Fruit fly (Drosophila melanogaster) whole organism, pupa: ENCODE data around the gene nxf4.

Experiments used
- CG10348 ChIP-seq: fragments of 200-800 bp; sonication (Bioruptor generic); IDR thresholded peaks from 2 replicates; pipeline ENCODE4 v1.3.6; 2022; ENCODE audit warnings: missing biosample characterization, missing genetic modification characterization
- CG12605 ChIP-seq: fragments of 200-800 bp; sonication (Bioruptor generic); IDR thresholded peaks from 2 replicates; pipeline ENCODE4 v1.3.6; 2022; ENCODE audit warnings: missing biosample characterization, missing genetic modification characterization
- CG13204 ChIP-seq: fragments of 200-800 bp; sonication (Bioruptor generic); optimal IDR thresholded peaks from 2 replicates; lab custom pipeline; 2018; ENCODE audit warnings: missing biosample characterization, mild to moderate bottlenecking, missing genetic modification characterization, moderate library complexity
- CG14655 ChIP-seq: fragments of 200-800 bp; sonication (Bioruptor generic); optimal IDR thresholded peaks from 3 replicates; lab custom pipeline; 2017; ENCODE audit warnings: mild to moderate bottlenecking, missing biosample characterization, missing genetic modification reagents, missing genetic modification characterization
- CG15710 ChIP-seq: fragments of 200-800 bp; sonication (Bioruptor generic); optimal IDR thresholded peaks from 2 replicates; lab custom pipeline; 2018; ENCODE audit warnings: missing biosample characterization, mild to moderate bottlenecking, missing genetic modification characterization, moderate library complexity
- CG17806 ChIP-seq: fragments of 200-800 bp; sonication (Bioruptor generic); optimal IDR thresholded peaks from 2 replicates; lab custom pipeline; 2018; ENCODE audit warnings: missing biosample characterization, mild to moderate bottlenecking, missing genetic modification characterization, moderate library complexity
- CG32121 ChIP-seq: fragments of 200-800 bp; sonication (Bioruptor generic); IDR thresholded peaks from 2 replicates; pipeline ENCODE4 v1.3.6; 2022; ENCODE audit warnings: missing biosample characterization, missing genetic modification characterization
- CG34367 ChIP-seq: fragments of 200-800 bp; sonication (Bioruptor generic); optimal IDR thresholded peaks from 2 replicates; lab custom pipeline; 2018; ENCODE audit warnings: missing biosample characterization, mild to moderate bottlenecking, missing genetic modification characterization
- CG4496 ChIP-seq: fragments of 200-800 bp; sonication (Bioruptor generic); IDR thresholded peaks from 3 replicates; pipeline ENCODE4 v1.3.6; 2022; ENCODE audit warnings: missing biosample characterization, missing genetic modification characterization
- CG8159 ChIP-seq: fragments of 200-800 bp; sonication (Bioruptor generic); optimal IDR thresholded peaks from 3 replicates; lab custom pipeline; 2018; ENCODE audit warnings: missing biosample characterization, mild to moderate bottlenecking, missing genetic modification characterization, moderate library complexity
- CG8301 ChIP-seq: fragments of 200-800 bp; sonication (Bioruptor generic); optimal IDR thresholded peaks from 2 replicates; lab custom pipeline; 2018; ENCODE audit warnings: missing biosample characterization, mild to moderate bottlenecking, missing genetic modification characterization
- CG9948 ChIP-seq: fragments of 200-800 bp; sonication (Bioruptor generic); optimal IDR thresholded peaks from 2 replicates; lab custom pipeline; 2018; ENCODE audit warnings: missing biosample characterization, mild to moderate bottlenecking, missing genetic modification characterization, moderate library complexity
- D1 ChIP-seq: fragments of 200-800 bp; sonication (Bioruptor generic); optimal IDR thresholded peaks from 2 replicates; lab custom pipeline; 2018; ENCODE audit warnings: missing biosample characterization, mild to moderate bottlenecking, missing genetic modification characterization, moderate library complexity
- EcR ChIP-seq: fragments of 200-800 bp; sonication (Bioruptor generic); optimal IDR thresholded peaks from 3 replicates; lab custom pipeline; 2019; ENCODE audit warnings: missing biosample characterization, missing genetic modification characterization, mild to moderate bottlenecking, moderate library complexity, missing genetic modification reagents
- Ets98B ChIP-seq: fragments of 200-800 bp; sonication (Bioruptor generic); IDR thresholded peaks from 2 replicates; pipeline ENCODE4 v1.3.6; 2022; ENCODE audit warnings: missing biosample characterization, missing genetic modification characterization
- Pif1A ChIP-seq: fragments of 200-800 bp; sonication (Bioruptor generic); optimal IDR thresholded peaks from 3 replicates; lab custom pipeline; 2016; ENCODE audit warnings: missing biosample characterization, missing genetic modification characterization
- Pif1B ChIP-seq: fragments of 200-800 bp; sonication (Bioruptor generic); optimal IDR thresholded peaks from 3 replicates; lab custom pipeline; 2016; ENCODE audit warnings: missing biosample characterization, missing genetic modification characterization
- Snoo ChIP-seq: fragments of 200-800 bp; sonication (Bioruptor generic); optimal IDR thresholded peaks from 3 replicates; lab custom pipeline; 2017; ENCODE audit warnings: missing biosample characterization, mild to moderate bottlenecking, missing genetic modification characterization, inconsistent platforms
- fd96Ca ChIP-seq: fragments of 200-800 bp; sonication (Bioruptor generic); IDR thresholded peaks from 3 replicates; pipeline ENCODE4 v1.3.6; 2022; ENCODE audit warnings: missing biosample characterization, missing genetic modification characterization
- gl ChIP-seq: fragments of 200-800 bp; sonication (Bioruptor generic); optimal IDR thresholded peaks from 2 replicates; lab custom pipeline; 2018; ENCODE audit warnings: missing biosample characterization, mild to moderate bottlenecking, missing genetic modification characterization
- rn ChIP-seq: fragments of 200-800 bp; sonication (Bioruptor generic); IDR thresholded peaks from 2 replicates; pipeline ENCODE4 v1.3.6; 2022; ENCODE audit warnings: missing biosample characterization, missing genetic modification characterization

Gene nxf4

DNA sequence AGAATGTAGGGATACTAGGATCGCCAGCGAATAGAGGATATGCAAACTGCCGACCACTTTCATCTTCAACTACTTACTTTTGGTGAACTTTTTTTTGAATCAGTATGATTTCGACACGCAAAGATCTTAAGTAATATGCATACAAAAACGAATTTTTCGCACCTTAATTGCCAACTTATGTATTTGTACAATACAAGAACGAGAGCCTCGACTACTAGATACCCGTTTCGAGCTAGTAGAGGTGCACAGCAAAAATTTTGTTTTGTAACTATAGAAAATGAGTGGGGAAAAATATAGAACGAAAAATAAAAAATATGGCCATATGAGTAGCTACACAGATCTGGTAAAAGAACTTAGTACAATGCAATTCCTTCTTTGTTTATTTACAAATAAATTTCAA is 29.4 kb upstream of the nxf4 start, which contains the start of gene CG10029:
TSS of gene CG10029 (minus strand) at position 101 of the 400 bp plus-strand sequence.
- TF ChIP-seq CG8301 (tag; lab: Kevin White, UChicago) (no peak), CG34367 (tag; lab: Kevin White, UChicago) (no peak)

DNA sequence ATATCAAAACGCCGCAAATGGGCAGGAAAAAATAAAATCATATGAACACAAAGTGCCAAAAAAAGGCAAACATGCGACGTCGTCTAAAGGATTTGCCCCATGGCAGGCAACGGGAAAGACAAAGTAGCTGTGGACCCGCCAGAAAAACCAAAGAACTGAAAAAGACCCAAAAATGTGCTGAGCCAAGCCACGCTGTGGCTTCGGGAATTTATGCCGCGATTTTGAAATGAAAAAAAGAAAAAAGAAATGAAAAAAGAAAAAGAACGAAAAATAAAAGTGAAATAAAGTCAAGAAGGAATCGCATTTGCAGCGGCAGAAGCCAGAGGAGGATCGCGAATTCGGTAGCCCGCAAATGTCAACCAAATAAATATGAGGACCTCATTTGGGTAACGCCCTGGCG is 24.0 kb upstream of the nxf4 start:
- TF ChIP-seq CG12605 (GFP tag; lab: Robert Waterston, UW) (no peak), CG9948 (tag; lab: Kevin White, UChicago) (no peak), Snoo (tag; lab: Kevin White, UChicago) (no peak), fd96Ca (GFP tag; lab: Robert Waterston, UW) (no peak), rn (GFP tag; lab: Robert Waterston, UW) (no peak), CG14655 (no peak), EcR (GFP tag; lab: Kevin White, UChicago) (no peak), CG34367 (tag; lab: Kevin White, UChicago) (no peak), CG8301 (tag; lab: Kevin White, UChicago) (no peak), CG15710 (tag; lab: Kevin White, UChicago) (no peak), Pif1A (GFP tag; lab: Kevin White, UChicago) (no peak), D1 (tag; lab: Kevin White, UChicago) (no peak), CG10348 (GFP tag; lab: Robert Waterston, UW) (no peak), CG4496 (no peak)

DNA sequence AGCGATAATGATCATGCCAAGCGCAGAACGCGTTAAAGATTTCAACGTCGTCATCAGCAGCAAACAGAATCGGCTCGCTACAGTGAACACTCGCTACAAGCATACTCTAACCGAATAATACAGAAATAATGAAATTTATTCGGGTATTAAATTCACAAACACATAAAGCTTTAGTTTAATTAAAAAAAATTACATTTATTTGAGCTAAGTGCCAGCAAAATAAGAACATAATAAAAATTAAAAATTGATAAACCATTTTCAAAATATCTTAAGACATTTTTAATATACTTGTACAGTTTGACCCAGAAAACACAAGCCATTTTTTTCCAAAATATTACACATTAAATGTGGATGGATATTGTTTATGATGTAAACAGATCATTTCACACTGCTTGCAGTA is 20.3 kb upstream of the nxf4 start:
- TF ChIP-seq CG15710 (tag; lab: Kevin White, UChicago), result peak; percentile 37
- TF ChIP-seq D1 (tag; lab: Kevin White, UChicago), result peak; percentile 14
- TF ChIP-seq CG4496, result no peak
- peak; percentile 18 for TF ChIP-seq CG34367 (tag; lab: Kevin White, UChicago)
- TF ChIP-seq Snoo (tag; lab: Kevin White, UChicago), result peak; percentile 24
- no peak for TF ChIP-seq Pif1B (GFP tag; lab: Kevin White, UChicago)
- TF ChIP-seq CG8301 (tag; lab: Kevin White, UChicago), result peak; percentile 48
- TF ChIP-seq CG9948 (tag; lab: Kevin White, UChicago), result peak; percentile 41
- peak; percentile 50 for TF ChIP-seq CG8159 (tag; lab: Kevin White, UChicago)
- TF ChIP-seq CG13204 (GFP tag; lab: Kevin White, UChicago), result no peak
- peak; percentile 69 for TF ChIP-seq CG14655
- TF ChIP-seq, all 21 proteins: peak for 8

DNA sequence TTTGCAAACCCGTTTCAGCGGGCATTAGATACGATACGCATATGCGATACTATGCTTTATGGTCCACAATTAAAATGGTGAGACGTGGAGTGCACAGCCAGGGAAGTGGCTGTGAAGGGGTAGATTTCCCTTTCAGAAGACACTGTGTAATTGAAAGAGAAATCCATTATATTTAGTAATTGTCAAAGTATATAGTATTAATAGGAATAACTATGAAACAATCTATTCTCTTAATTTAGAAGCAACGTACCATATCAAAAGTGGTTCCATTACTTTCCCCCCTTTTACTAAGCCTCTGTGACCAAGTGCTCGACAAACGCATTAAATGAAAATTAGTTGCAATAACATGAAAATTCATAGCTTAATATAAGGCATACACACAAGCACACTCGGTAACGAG is 15.8 kb upstream of the nxf4 start:
- TF ChIP-seq CG17806 (tag; lab: Kevin White, UChicago), result no peak
- TF ChIP-seq CG14655, result peak; percentile 61
- TF ChIP-seq CG32121 (GFP tag; lab: Robert Waterston, UW), result peak; percentile 72
- TF ChIP-seq Ets98B (GFP tag; lab: Robert Waterston, UW), result peak; percentile 68
- TF ChIP-seq rn (GFP tag; lab: Robert Waterston, UW), result no peak
- peak; percentile 63 for TF ChIP-seq CG8301 (tag; lab: Kevin White, UChicago)
- peak; percentile 10 for TF ChIP-seq Pif1A (GFP tag; lab: Kevin White, UChicago)
- TF ChIP-seq CG4496, result peak; percentile 44; the same call in 1 of the 3 replicates
- TF ChIP-seq fd96Ca (GFP tag; lab: Robert Waterston, UW), result peak; percentile 58; the same call in 2 of the 3 replicates

DNA sequence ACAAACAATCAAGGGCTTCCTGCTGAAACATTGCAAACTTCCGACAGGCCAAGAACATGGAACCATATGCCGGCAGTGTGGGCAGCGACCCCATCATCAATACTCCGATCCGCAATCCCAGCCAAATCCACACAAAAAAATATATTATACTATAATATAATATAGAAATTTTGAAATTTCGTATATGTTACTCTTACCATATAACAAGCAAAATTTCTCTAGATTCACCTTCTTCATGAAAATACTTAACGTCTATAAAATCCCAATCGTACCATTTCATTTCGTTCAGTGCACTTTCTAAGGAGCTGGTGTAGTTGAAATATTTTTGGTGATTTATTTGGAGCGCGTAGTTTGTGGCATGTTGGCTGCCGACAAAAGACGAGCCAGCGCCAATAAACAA is 11.9 kb upstream of the nxf4 start:
- TF ChIP-seq CG4496 (no peak), EcR (GFP tag; lab: Kevin White, UChicago) (no peak), Pif1B (GFP tag; lab: Kevin White, UChicago) (no peak), CG13204 (GFP tag; lab: Kevin White, UChicago) (no peak), Ets98B (GFP tag; lab: Robert Waterston, UW) (no peak), D1 (tag; lab: Kevin White, UChicago) (no peak), CG14655 (no peak), fd96Ca (GFP tag; lab: Robert Waterston, UW) (no peak), CG8159 (tag; lab: Kevin White, UChicago) (no peak), Snoo (tag; lab: Kevin White, UChicago) (no peak), rn (GFP tag; lab: Robert Waterston, UW) (no peak), CG8301 (tag; lab: Kevin White, UChicago) (no peak), CG10348 (GFP tag; lab: Robert Waterston, UW) (no peak), CG12605 (GFP tag; lab: Robert Waterston, UW) (no peak), Pif1A (GFP tag; lab: Kevin White, UChicago) (no peak), CG9948 (tag; lab: Kevin White, UChicago) (no peak)
- TF ChIP-seq, all 21 proteins: peak for 0

DNA sequence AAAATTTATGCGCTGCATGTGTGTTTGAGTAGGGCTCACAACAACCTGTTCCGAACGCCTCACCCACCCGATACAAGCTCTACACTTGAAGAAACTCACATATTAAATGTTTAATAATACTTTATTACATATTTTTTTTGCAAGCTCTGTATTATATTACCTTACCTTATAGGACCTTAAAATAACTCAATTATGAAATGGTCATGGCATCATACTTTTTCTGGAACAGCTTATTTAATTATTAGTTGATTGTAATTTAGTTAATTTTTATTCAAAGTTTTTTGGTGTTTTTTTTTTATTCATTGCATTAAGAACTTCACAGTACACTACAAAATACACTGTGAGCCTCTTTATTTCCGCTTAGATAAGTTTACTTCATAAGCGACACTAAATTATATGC is 10.1 kb upstream of the nxf4 start:
- TF ChIP-seq D1 (tag; lab: Kevin White, UChicago) (no peak), CG34367 (tag; lab: Kevin White, UChicago) (peak; percentile 17), gl (no peak), CG9948 (tag; lab: Kevin White, UChicago) (peak; percentile 54), CG15710 (tag; lab: Kevin White, UChicago) (peak; percentile 58), Pif1A (GFP tag; lab: Kevin White, UChicago) (peak; percentile 16), CG17806 (tag; lab: Kevin White, UChicago) (peak; percentile 54), Pif1B (GFP tag; lab: Kevin White, UChicago) (peak; percentile 40), CG8159 (tag; lab: Kevin White, UChicago) (peak; percentile 68), CG32121 (GFP tag; lab: Robert Waterston, UW) (no peak), CG14655 (peak; percentile 43), Snoo (tag; lab: Kevin White, UChicago) (peak; percentile 4), CG8301 (tag; lab: Kevin White, UChicago) (peak; percentile 3), CG10348 (GFP tag; lab: Robert Waterston, UW) (no peak), CG13204 (GFP tag; lab: Kevin White, UChicago) (no peak)
